Worm (Caenorhabditis elegans): ENCODE data around the gene M57.2.

M57.2 gene

DNA sequence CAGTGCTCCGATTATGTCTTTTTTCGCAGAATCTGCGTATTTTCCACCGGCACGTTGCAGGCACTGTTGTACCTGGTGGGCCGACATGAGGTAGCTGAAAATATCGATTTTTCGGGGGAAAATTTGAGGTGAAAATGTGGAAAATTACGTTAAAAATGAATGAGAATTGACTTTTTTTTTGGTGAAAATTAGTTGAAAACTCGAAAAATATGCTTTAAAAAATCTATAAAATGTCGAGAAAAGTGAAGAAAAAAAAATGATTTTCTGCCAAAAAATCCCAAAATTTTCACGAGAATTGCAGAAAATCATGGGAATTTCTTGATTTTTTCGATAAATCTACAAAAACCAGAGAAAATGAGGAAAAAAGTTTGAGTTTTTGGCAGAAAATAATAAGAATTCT is 12.7 kb upstream of the M57.2 start, which contains the start of gene tsg-101:
Gene tsg-101, minus strand, starts transcription at position 101 of the 400 bp plus-strand sequence.
- no peak for TF ChIP-seq nfya-2 (GFP tag; IDR thresholded peaks at IDR 0.05)
- no peak for TF ChIP-seq snpc-4 (GFP tag; optimal IDR thresholded peaks at IDR 0.05)
- no peak for TF ChIP-seq snpc-4 (tag; optimal IDR thresholded peaks at IDR 0.05)
- TF ChIP-seq nfya-1 (tag; optimal IDR thresholded peaks at IDR 0.05; ENCODE audit: borderline replicate concordance, insufficient read depth) = no peak
- no peak for TF ChIP-seq F55B11.4 (tag; optimal IDR thresholded peaks at IDR 0.05; ENCODE audit: borderline replicate concordance, insufficient read depth)
- TF ChIP-seq hsf-1 (GFP tag; IDR thresholded peaks at IDR 0.05) = no peak
- TF ChIP-seq atf-7 (tag; optimal IDR thresholded peaks at IDR 0.05) = no peak
- no peak for TF ChIP-seq F33H1.4 (GFP tag; IDR thresholded peaks at IDR 0.05)
- TF ChIP-seq mes-4 (tag; optimal IDR thresholded peaks at IDR 0.05) = no peak
- no peak for TF ChIP-seq sea-2 (GFP tag; IDR thresholded peaks at IDR 0.05)
- TF ChIP-seq let-607 (tag; optimal IDR thresholded peaks at IDR 0.05) = no peak
- no peak for TF ChIP-seq mel-28 (tag; optimal IDR thresholded peaks at IDR 0.05; ENCODE audit: borderline replicate concordance)
- no peak for TF ChIP-seq hmg-20 (GFP tag; IDR thresholded peaks at IDR 0.05)
- TF ChIP-seq hlh-26 (GFP tag; conservative IDR thresholded peaks at IDR 0.05) = no peak
- no peak for TF ChIP-seq him-1 (tag; optimal IDR thresholded peaks at IDR 0.05)
- no peak for TF ChIP-seq dpff-1 (tag; optimal IDR thresholded peaks at IDR 0.05)
- no peak for TF ChIP-seq pbrm-1 (GFP tag; IDR thresholded peaks at IDR 0.05)
- TF ChIP-seq tbp1 (GFP tag; optimal IDR thresholded peaks at IDR 0.05) = no peak
- no peak for TF ChIP-seq B0035.1 (tag; optimal IDR thresholded peaks at IDR 0.05)

- TF ChIP-seq ztf-28 (GFP tag; IDR thresholded peaks at IDR 0.05) = no peak
- no peak for TF ChIP-seq F57A8.1 (GFP tag; optimal IDR thresholded peaks at IDR 0.05)
- no peak for TF ChIP-seq hlh-26 (GFP tag; conservative IDR thresholded peaks at IDR 0.05)
- no peak for TF ChIP-seq ztf-26 (tag; optimal IDR thresholded peaks at IDR 0.05)
- TF ChIP-seq tbx-9 (tag; optimal IDR thresholded peaks at IDR 0.05; ENCODE audit: borderline replicate concordance) = no peak
- peak; percentile 27; the same call in 1 of the 2 replicates for TF ChIP-seq madf-6 (GFP tag; IDR thresholded peaks at IDR 0.05)
- TF ChIP-seq ztf-6 (GFP tag; IDR thresholded peaks at IDR 0.05) = no peak
- TF ChIP-seq mcd-1 (GFP tag; IDR thresholded peaks at IDR 0.05) = peak; percentile 46
- TF ChIP-seq cebp-1 (GFP tag; IDR thresholded peaks at IDR 0.05) = peak; percentile 86
- TF ChIP-seq cebp-1 (tag; optimal IDR thresholded peaks at IDR 0.05) = peak; percentile 96
- no peak for TF ChIP-seq hrde-1 (tag; optimal IDR thresholded peaks at IDR 0.05; ENCODE audit: borderline replicate concordance)
- no peak for TF ChIP-seq snpc-1.3 (tag; optimal IDR thresholded peaks at IDR 0.05; ENCODE audit: insufficient read depth)
- peak; percentile 96 for TF ChIP-seq zfh-2 (GFP tag; conservative IDR thresholded peaks at IDR 0.05)
- no peak for TF ChIP-seq rcor-1 (GFP tag; IDR thresholded peaks at IDR 0.05)
- peak; percentile 22 for TF ChIP-seq nhr-80 (tag; optimal IDR thresholded peaks at IDR 0.05)
- peak; percentile 21 for TF ChIP-seq K12H6.12 (tag; optimal IDR thresholded peaks at IDR 0.05)
- no peak for TF ChIP-seq C06A6.2 (GFP tag; conservative IDR thresholded peaks at IDR 0.05)
- TF ChIP-seq hsf-1 (GFP tag; IDR thresholded peaks at IDR 0.05) = no peak
- peak; percentile 74 for TF ChIP-seq attf-5 (GFP tag; optimal IDR thresholded peaks at IDR 0.05)
- TF ChIP-seq sdz-38 (tag; optimal IDR thresholded peaks at IDR 0.05) = no peak
- TF ChIP-seq ceh-58 (GFP tag; IDR thresholded peaks at IDR 0.05) = no peak
- 0 out of 2 replicates have a peak, but pooled peaks have one; percentile 20 for TF ChIP-seq K11D2.4 (GFP tag; IDR thresholded peaks at IDR 0.05)
- peak; percentile 71 for TF ChIP-seq hmg-1.2 (GFP tag; IDR thresholded peaks at IDR 0.05)
- TF ChIP-seq lin-40 (tag; optimal IDR thresholded peaks at IDR 0.05) = peak; percentile 14
- TF ChIP-seq F57C9.4 (tag; optimal IDR thresholded peaks at IDR 0.05) = no peak
- TF ChIP-seq snpc-4 (GFP tag; optimal IDR thresholded peaks at IDR 0.05) = no peak
- peak in 1 of 4 experiments; percentile 15 for TF ChIP-seq snpc-4 (tag; optimal IDR thresholded peaks at IDR 0.05)
- no peak for TF ChIP-seq ama-1 (optimal IDR thresholded peaks at IDR 0.05)
- no peak for TF ChIP-seq ama-1 (GFP tag; optimal IDR thresholded peaks at IDR 0.05)
- no peak for TF ChIP-seq snpc-3.4 (tag; optimal IDR thresholded peaks at IDR 0.05)
- TF ChIP-seq ZK185.1 (tag; optimal IDR thresholded peaks at IDR 0.05; ENCODE audit: poor library complexity, severe bottlenecking) = no peak
- no peak for TF ChIP-seq repo-1 (tag; optimal IDR thresholded peaks at IDR 0.05)
Measured at ce11 chrIV:3515412-3516046, 11.6 kb upstream of the M57.2 start.
